Fruit fly (Drosophila melanogaster): ENCODE results near the gene CG32262.
A peak's percentile ranks its signal among the peaks of the same experiment; 100 is the strongest.

Gene CG32262

DNA sequence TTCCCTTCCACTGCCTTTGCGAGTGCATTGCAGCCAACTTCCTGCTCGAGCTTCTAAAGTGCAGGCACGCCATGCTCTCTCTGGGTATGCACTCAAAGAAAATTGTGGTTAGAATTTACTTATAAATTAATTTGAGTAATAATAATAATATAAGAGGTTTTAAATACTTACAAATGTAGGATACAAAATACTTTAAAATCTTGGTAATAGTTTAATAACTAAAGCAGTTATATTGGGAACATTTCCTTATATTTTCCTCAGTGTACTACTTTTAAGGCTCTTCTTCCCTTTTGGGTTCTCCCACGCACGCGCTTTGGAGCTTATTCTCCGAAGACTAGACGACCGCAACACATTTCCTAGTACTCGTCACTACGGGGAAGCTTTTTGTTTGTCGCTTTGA is 16.5 kb upstream of the CG32262 start (continued):
- TF ChIP-seq CG18476 (GFP tag; optimal IDR thresholded peaks at IDR 0.05) (peak; percentile 48), amos (GFP tag; IDR thresholded peaks at IDR 0.05; ENCODE audit: partially characterized antibody) (no peak), dmrt99B (tag; optimal IDR thresholded peaks at IDR 0.05) (peak; percentile 84), HLH54F (GFP tag; optimal IDR thresholded peaks at IDR 0.05) (peak; percentile 11), Gsc (GFP tag; IDR thresholded peaks at IDR 0.05) (no peak), CG12659 (GFP tag; optimal IDR thresholded peaks at IDR 0.05) (peak; percentile 84), Dbx (GFP tag; IDR thresholded peaks at IDR 0.05) (peak; percentile 85), nom (GFP tag; optimal IDR thresholded peaks at IDR 0.05) (no peak), NfI (GFP tag; optimal IDR thresholded peaks at IDR 0.05) (no peak), da (GFP tag; optimal IDR thresholded peaks at IDR 0.05) (no peak), CG34422 (GFP tag; IDR thresholded peaks at IDR 0.05) (peak; percentile 63; the same call in 2 of the 3 replicates), CG8281 (tag; optimal IDR thresholded peaks at IDR 0.05) (no peak), CG14667 (GFP tag; IDR thresholded peaks at IDR 0.05) (peak; percentile 69), eyg (GFP tag; optimal IDR thresholded peaks at IDR 0.05) (no peak), NC2β (GFP tag; optimal IDR thresholded peaks at IDR 0.05) (no peak), h (optimal IDR thresholded peaks at IDR 0.05) (no peak), ERR (GFP tag; optimal IDR thresholded peaks at IDR 0.05) (no peak), Hmr (GFP tag; optimal IDR thresholded peaks at IDR 0.05) (peak; percentile 92), salm (tag; optimal IDR thresholded peaks at IDR 0.05) (peak; percentile 63), CG12769 (tag; optimal IDR thresholded peaks at IDR 0.05) (peak; percentile 61), pho (GFP tag; optimal IDR thresholded peaks at IDR 0.05) (peak; percentile 15), tap (tag; optimal IDR thresholded peaks at IDR 0.05) (peak; percentile 76), CG9215 (GFP tag; IDR thresholded peaks at IDR 0.05) (peak; percentile 60), CG1602 (GFP tag; optimal IDR thresholded peaks at IDR 0.05) (peak; percentile 69), yki (optimal IDR thresholded peaks at IDR 0.05) (no peak), psq (GFP tag; optimal IDR thresholded peaks at IDR 0.05) (peak; percentile 54), CTCF (GFP tag; optimal IDR thresholded peaks at IDR 0.05) (no peak), Nf-YC (tag; optimal IDR thresholded peaks at IDR 0.05) (peak; percentile 79), CkIIα-i1 (GFP tag; IDR thresholded peaks at IDR 0.05) (no peak), her (GFP tag; optimal IDR thresholded peaks at IDR 0.05) (no peak), CG31388 (GFP tag; optimal IDR thresholded peaks at IDR 0.05) (no peak), CG11456 (GFP tag; IDR thresholded peaks at IDR 0.05) (peak; percentile 70; the same call in 2 of the 3 replicates), CG7839 (tag; optimal IDR thresholded peaks at IDR 0.05) (peak; percentile 83), CG17912 (GFP tag; optimal IDR thresholded peaks at IDR 0.05) (no peak), pnt (GFP tag; optimal IDR thresholded peaks at IDR 0.05) (no peak), zen2 (GFP tag; IDR thresholded peaks at IDR 0.05; ENCODE audit: partially characterized antibody) (no peak), Atf3 (GFP tag; optimal IDR thresholded peaks at IDR 0.05) (no peak), ham (GFP tag; IDR thresholded peaks at IDR 0.05) (no peak), CG10274 (GFP tag; optimal IDR thresholded peaks at IDR 0.05) (peak; percentile 41), Hr39 (optimal IDR thresholded peaks at IDR 0.05) (no peak), CG34224 (GFP tag; IDR thresholded peaks at IDR 0.05; ENCODE audit: partially characterized antibody) (no peak), CG17361 (GFP tag; IDR thresholded peaks at IDR 0.05) (peak; percentile 81), ato (GFP tag; IDR thresholded peaks at IDR 0.05; ENCODE audit: partially characterized antibody) (no peak), CG14441 (GFP tag; IDR thresholded peaks at IDR 0.05) (peak; percentile 70), dan (GFP tag; IDR thresholded peaks at IDR 0.05) (no peak), gt (GFP tag; IDR thresholded peaks at IDR 0.05) (no peak), CG12299 (tag; optimal IDR thresholded peaks at IDR 0.05) (peak; percentile 84), croc (GFP tag; conservative IDR thresholded peaks at IDR 0.05) (peak; percentile 24; the same call in 2 of the 3 replicates), Antp (GFP tag; optimal IDR thresholded peaks at IDR 0.05) (peak; percentile 7), HmgZ (tag; optimal IDR thresholded peaks at IDR 0.05) (peak; percentile 52), CG4328 (GFP tag; optimal IDR thresholded peaks at IDR 0.05) (peak; percentile 63), sim (GFP tag; IDR thresholded peaks at IDR 0.05) (peak; percentile 61; the same call in 1 of the 2 replicates), jigr1 (GFP tag; IDR thresholded peaks at IDR 0.05) (no peak), CG17829 (tag; optimal IDR thresholded peaks at IDR 0.05) (peak; percentile 77)
